Fruit fly (Drosophila melanogaster): Measurements from ENCODE around the gene Cipc.
A peak's percentile ranks its signal among the peaks of the same experiment; 100 is the strongest.

Gene Cipc

DNA sequence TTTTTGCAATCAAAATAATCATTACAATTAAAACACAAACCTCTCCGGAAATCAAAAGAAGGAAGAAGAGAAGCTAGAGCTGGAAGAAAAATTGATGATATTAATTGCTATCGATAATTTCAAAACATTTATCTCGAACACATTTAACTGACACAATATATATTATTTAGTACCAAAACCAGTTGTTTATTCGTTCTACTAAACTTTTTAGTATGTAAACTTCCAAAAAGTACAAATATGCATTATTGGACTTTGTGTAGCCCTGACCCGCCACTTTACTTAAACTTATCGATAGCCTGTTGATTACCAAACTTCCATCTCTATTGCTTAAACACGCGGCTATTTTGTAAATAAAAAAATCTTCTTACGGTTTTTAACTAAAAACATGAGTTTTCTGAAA lies 47.5 kb upstream of the Cipc start, which contains the start of the genes RpL34a and Trmt61 (continued):
- peak; percentile 29; the same call in 1 of the 3 replicates for TF ChIP-seq CG8119 (GFP tag; IDR thresholded peaks at IDR 0.05)
- peak; percentile 45 for TF ChIP-seq CG10631 (GFP tag; optimal IDR thresholded peaks at IDR 0.05)
- TF ChIP-seq CG6808 (GFP tag; optimal IDR thresholded peaks at IDR 0.05), result peak; percentile 80
- peak; percentile 42 for TF ChIP-seq fd59A (GFP tag; optimal IDR thresholded peaks at IDR 0.05)
- peak; percentile 70 for TF ChIP-seq CG16779 (tag; optimal IDR thresholded peaks at IDR 0.05)
- TF ChIP-seq achi (GFP tag; optimal IDR thresholded peaks at IDR 0.05), result peak; percentile 77
- TF ChIP-seq Hr39 (GFP tag; optimal IDR thresholded peaks at IDR 0.05), result peak; percentile 60
- TF ChIP-seq CG11294 (GFP tag; IDR thresholded peaks at IDR 0.05), result no peak
- TF ChIP-seq pdm3 (GFP tag; optimal IDR thresholded peaks at IDR 0.05), result peak; percentile 79
- peak; percentile 81 for TF ChIP-seq lz (GFP tag; optimal IDR thresholded peaks at IDR 0.05)
- TF ChIP-seq fkh (GFP tag; optimal IDR thresholded peaks at IDR 0.05), result peak; percentile 98
- TF ChIP-seq CG34406 (GFP tag; optimal IDR thresholded peaks at IDR 0.05), result peak; percentile 77
- peak; percentile 74 for TF ChIP-seq Blimp-1 (GFP tag; optimal IDR thresholded peaks at IDR 0.05)
- peak; percentile 50 for TF ChIP-seq fd85E (GFP tag; optimal IDR thresholded peaks at IDR 0.05)
- TF ChIP-seq CG3032 (tag; optimal IDR thresholded peaks at IDR 0.05), result peak; percentile 73
- TF ChIP-seq svp (GFP tag), result peak; percentile 90

DNA sequence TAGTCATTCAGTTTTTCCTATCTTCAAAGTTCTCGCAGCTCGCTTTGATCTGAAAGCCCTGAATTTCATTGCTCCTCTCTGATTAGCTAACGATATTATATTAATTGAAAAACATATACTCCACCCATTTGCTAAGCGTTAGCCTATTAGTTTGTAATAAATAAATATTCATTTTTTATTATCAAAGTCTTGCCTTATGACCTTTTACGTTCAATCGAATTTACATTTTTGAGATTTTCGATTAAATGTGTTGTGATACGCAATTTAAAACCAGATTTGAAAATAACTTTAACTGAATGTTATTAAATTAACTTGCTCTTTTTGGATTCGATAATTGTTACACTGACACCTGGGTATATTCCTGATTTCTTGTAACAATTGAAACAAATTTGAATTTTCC lies 43.8 kb upstream of the Cipc start, which contains the start of gene CG14551:
CG14551 (minus strand) TSS at position 101 of the 400 bp plus-strand sequence.
- TF ChIP-seq CG6792 (GFP tag; optimal IDR thresholded peaks at IDR 0.05), result no peak
- TF ChIP-seq CG1621 (tag; optimal IDR thresholded peaks at IDR 0.05), result no peak
- no peak for TF ChIP-seq Sox14 (GFP tag; optimal IDR thresholded peaks at IDR 0.05)
- TF ChIP-seq CG11294 (GFP tag; IDR thresholded peaks at IDR 0.05), result no peak
- TF ChIP-seq Gug (GFP tag; IDR thresholded peaks at IDR 0.05), result no peak
- no peak for TF ChIP-seq dsx (GFP tag; optimal IDR thresholded peaks at IDR 0.05; ENCODE audit: poor library complexity, severe bottlenecking)
- TF ChIP-seq Sox15 (GFP tag; optimal IDR thresholded peaks at IDR 0.05), result no peak
- no peak for TF ChIP-seq CG8119 (GFP tag; IDR thresholded peaks at IDR 0.05)
- TF ChIP-seq CG32006 (GFP tag; optimal IDR thresholded peaks at IDR 0.05), result no peak
- no peak for TF ChIP-seq CG6808 (GFP tag; optimal IDR thresholded peaks at IDR 0.05)
- TF ChIP-seq Ets21C (GFP tag; optimal IDR thresholded peaks at IDR 0.05), result no peak
- no peak for TF ChIP-seq fkh (GFP tag; optimal IDR thresholded peaks at IDR 0.05)
- no peak for TF ChIP-seq Ets96B (tag; optimal IDR thresholded peaks at IDR 0.05)
- TF ChIP-seq Blimp-1 (GFP tag; optimal IDR thresholded peaks at IDR 0.05), result no peak

DNA sequence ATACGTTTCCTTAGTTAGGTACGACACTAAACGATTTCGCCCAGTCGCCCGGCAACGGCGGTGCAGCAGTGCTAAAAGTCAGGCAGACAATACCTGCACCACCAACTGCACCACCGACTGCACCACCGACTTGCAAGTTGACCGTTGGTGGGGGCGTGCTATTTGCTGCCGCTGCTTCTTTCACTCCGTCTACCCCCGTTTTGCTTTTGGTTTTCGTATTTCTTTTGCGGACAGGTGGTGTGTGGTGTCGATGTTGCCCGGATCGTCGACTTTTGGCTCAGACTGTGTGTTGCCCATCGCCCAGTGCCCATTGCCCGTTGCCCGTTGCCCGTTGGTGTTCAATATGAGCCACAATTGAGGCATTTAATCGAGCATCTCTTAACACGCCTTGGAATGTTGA lies 42.0 kb upstream of the Cipc start:
- TF ChIP-seq Eip93F (GFP tag; optimal IDR thresholded peaks at IDR 0.05) (no peak), Gug (GFP tag; IDR thresholded peaks at IDR 0.05) (no peak), spab (GFP tag; optimal IDR thresholded peaks at IDR 0.05) (no peak), vri (GFP tag; optimal IDR thresholded peaks at IDR 0.05) (no peak), eg (GFP tag; IDR thresholded peaks at IDR 0.05) (no peak), CG8119 (GFP tag; IDR thresholded peaks at IDR 0.05) (no peak), CG7368 (GFP tag; optimal IDR thresholded peaks at IDR 0.05) (no peak), CG9139 (GFP tag; optimal IDR thresholded peaks at IDR 0.05) (no peak), CG6808 (GFP tag; optimal IDR thresholded peaks at IDR 0.05) (no peak), Sox14 (GFP tag; optimal IDR thresholded peaks at IDR 0.05) (no peak), dac (GFP tag; optimal IDR thresholded peaks at IDR 0.05) (no peak)

DNA sequence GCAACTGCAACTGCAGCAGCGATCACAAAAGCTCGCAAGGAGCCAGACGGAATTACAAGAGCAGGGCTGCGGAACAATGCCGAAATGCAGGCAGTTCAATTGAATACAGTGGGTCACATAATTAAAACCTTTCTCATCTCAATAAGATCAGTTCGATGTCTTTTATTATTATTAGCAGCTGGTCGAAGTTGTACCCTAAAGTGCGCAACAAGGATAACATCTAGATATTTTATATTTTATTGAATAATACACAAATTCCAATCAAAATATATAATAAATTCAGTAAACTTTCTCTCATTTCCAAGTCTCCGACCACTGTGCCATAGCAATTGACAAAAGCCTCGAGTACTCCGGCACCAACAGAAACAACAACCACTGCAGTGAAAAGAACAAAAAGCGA lies 38.5 kb upstream of the Cipc start:
- peak; percentile 34; the same call in 1 of the 3 replicates for TF ChIP-seq CG8119 (GFP tag; IDR thresholded peaks at IDR 0.05)
- TF ChIP-seq dac (GFP tag; optimal IDR thresholded peaks at IDR 0.05), result no peak
- TF ChIP-seq Lpt (GFP tag; optimal IDR thresholded peaks at IDR 0.05), result no peak
- TF ChIP-seq topi (GFP tag; optimal IDR thresholded peaks at IDR 0.05), result peak; percentile 22
- peak; percentile 30 for TF ChIP-seq cyc (GFP tag; optimal IDR thresholded peaks at IDR 0.05)
- TF ChIP-seq salr (GFP tag; optimal IDR thresholded peaks at IDR 0.05), result peak in 1 of 2 experiments; percentile 13
- TF ChIP-seq CG11294 (GFP tag; IDR thresholded peaks at IDR 0.05), result no peak
- TF ChIP-seq CG1621 (tag; optimal IDR thresholded peaks at IDR 0.05), result no peak
- TF ChIP-seq CG16779 (tag; optimal IDR thresholded peaks at IDR 0.05), result no peak
- TF ChIP-seq CG11762 (GFP tag; optimal IDR thresholded peaks at IDR 0.05; ENCODE audit: insufficient read depth), result peak; percentile 2
- peak; percentile 42 for TF ChIP-seq CG6808 (GFP tag; optimal IDR thresholded peaks at IDR 0.05)
- TF ChIP-seq Sox15 (GFP tag; optimal IDR thresholded peaks at IDR 0.05), result no peak
- TF ChIP-seq Gug (GFP tag; IDR thresholded peaks at IDR 0.05), result no peak
- peak; percentile 14 for TF ChIP-seq CG9139 (GFP tag; optimal IDR thresholded peaks at IDR 0.05)
- peak; percentile 24 for TF ChIP-seq Hr4 (GFP tag; optimal IDR thresholded peaks at IDR 0.05)
- TF ChIP-seq CG31627 (GFP tag; optimal IDR thresholded peaks at IDR 0.05), result peak; percentile 14
- TF ChIP-seq CG32006 (GFP tag; optimal IDR thresholded peaks at IDR 0.05), result peak; percentile 42
- TF ChIP-seq net (GFP tag; optimal IDR thresholded peaks at IDR 0.05), result peak; percentile 25
- TF ChIP-seq acj6 (GFP tag; optimal IDR thresholded peaks at IDR 0.05), result peak; percentile 31
- no peak for TF ChIP-seq CG6854 (GFP tag; optimal IDR thresholded peaks at IDR 0.05)
- TF ChIP-seq Ets96B (tag; optimal IDR thresholded peaks at IDR 0.05), result peak; percentile 37
- TF ChIP-seq Ets21C (GFP tag; optimal IDR thresholded peaks at IDR 0.05), result no peak
- TF ChIP-seq Sox102F (GFP tag; optimal IDR thresholded peaks at IDR 0.05), result peak; percentile 56
- peak; percentile 65 for TF ChIP-seq Met (GFP tag; optimal IDR thresholded peaks at IDR 0.05)
- peak; percentile 59 for TF ChIP-seq achi (GFP tag; optimal IDR thresholded peaks at IDR 0.05)
- TF ChIP-seq CG3032 (tag; optimal IDR thresholded peaks at IDR 0.05), result peak; percentile 10
